Fruit fly (Drosophila melanogaster) whole organism, pupa: ENCODE data around the gene GABA-B-R1.

Experiments used
- CG10348 ChIP-seq: fragments of 200-800 bp; sonication (Bioruptor generic); IDR thresholded peaks from 2 replicates; pipeline ENCODE4 v1.3.6; 2022; ENCODE audit warnings: missing biosample characterization, missing genetic modification characterization
- CG8159 ChIP-seq: fragments of 200-800 bp; sonication (Bioruptor generic); optimal IDR thresholded peaks from 3 replicates; lab custom pipeline; 2018; ENCODE audit warnings: missing biosample characterization, mild to moderate bottlenecking, missing genetic modification characterization, moderate library complexity
- Ets98B ChIP-seq: fragments of 200-800 bp; sonication (Bioruptor generic); IDR thresholded peaks from 2 replicates; pipeline ENCODE4 v1.3.6; 2022; ENCODE audit warnings: missing biosample characterization, missing genetic modification characterization
- Pif1B ChIP-seq: fragments of 200-800 bp; sonication (Bioruptor generic); optimal IDR thresholded peaks from 3 replicates; lab custom pipeline; 2016; ENCODE audit warnings: missing biosample characterization, missing genetic modification characterization
- Snoo ChIP-seq: fragments of 200-800 bp; sonication (Bioruptor generic); optimal IDR thresholded peaks from 3 replicates; lab custom pipeline; 2017; ENCODE audit warnings: missing biosample characterization, mild to moderate bottlenecking, missing genetic modification characterization, inconsistent platforms
- fd96Ca ChIP-seq: fragments of 200-800 bp; sonication (Bioruptor generic); IDR thresholded peaks from 3 replicates; pipeline ENCODE4 v1.3.6; 2022; ENCODE audit warnings: missing biosample characterization, missing genetic modification characterization
- rn ChIP-seq: fragments of 200-800 bp; sonication (Bioruptor generic); IDR thresholded peaks from 2 replicates; pipeline ENCODE4 v1.3.6; 2022; ENCODE audit warnings: missing biosample characterization, missing genetic modification characterization

DNA sequence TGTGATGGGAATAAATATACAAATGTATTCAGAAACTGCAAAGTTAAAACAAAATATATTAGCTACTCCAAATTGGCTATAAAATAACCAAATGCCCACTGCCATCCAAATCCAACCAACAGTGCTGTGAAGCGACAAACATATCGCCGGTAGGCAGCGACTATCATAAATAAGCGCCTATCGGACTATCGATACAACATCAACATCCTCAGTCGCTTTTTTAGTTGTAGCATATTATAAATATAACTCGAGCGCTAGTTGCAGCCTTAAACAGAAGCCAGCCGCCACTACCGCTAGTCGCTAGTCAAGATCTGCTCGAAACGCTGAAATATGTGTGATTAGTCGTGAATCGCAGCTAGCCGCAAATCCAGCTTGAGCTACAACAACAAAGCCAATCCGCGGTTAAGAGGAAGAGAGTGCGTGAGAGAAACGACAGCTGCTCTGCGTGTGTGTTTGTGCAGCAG lies 23.2 kb downstream of the GABA-B-R1 start:
- TF ChIP-seq fd96Ca, result no peak
- TF ChIP-seq CG10348, result no peak
- no peak for TF ChIP-seq CG8159
- no peak for TF ChIP-seq Snoo (tag; lab: Kevin White, UChicago)
- TF ChIP-seq Pif1B (GFP tag; lab: Kevin White, UChicago), result no peak
- TF ChIP-seq rn (GFP tag; lab: Robert Waterston, UW), result no peak; the same call in 1 of the 2 replicates
- no peak for TF ChIP-seq Ets98B
